Worm (Caenorhabditis elegans) whole organism, late embryonic: ENCODE measurements around the gene R11D1.4.

Experiments used
- F13H6.1 ChIP-seq: sonication (generic microtip); optimal IDR thresholded peaks from 2 replicates; lab custom pipeline; 2016; ENCODE audit warnings: missing genetic modification characterization, missing compliant biosample characterization
- Y22D7AL.16 ChIP-seq: sonication (generic microtip); optimal IDR thresholded peaks from 2 replicates; lab custom pipeline; 2016; ENCODE audit warnings: missing genetic modification characterization, missing compliant biosample characterization
- ceh-19 ChIP-seq: fragments of 200-800 bp; sonication (Bioruptor generic); optimal IDR thresholded peaks from 2 replicates; lab custom pipeline; 2018; ENCODE audit warnings: mild to moderate bottlenecking, missing genetic modification characterization, missing compliant biosample characterization
- ceh-2 ChIP-seq: sonication (generic microtip); optimal IDR thresholded peaks from 2 replicates; lab custom pipeline; 2016; ENCODE audit warnings: missing genotype, missing genetic modification characterization, missing compliant biosample characterization
- ceh-30 ChIP-seq: fragments of 150-350 bp; optimal IDR thresholded peaks from 2 replicates; lab custom pipeline; 2014; ENCODE audit warnings: missing biosample characterization, missing genetic modification characterization
- dmd-4 ChIP-seq: sonication (generic microtip); optimal IDR thresholded peaks from 2 replicates; lab custom pipeline; 2016; ENCODE audit warnings: borderline replicate concordance, missing genetic modification characterization, missing compliant biosample characterization
- dve-1 ChIP-seq: sonication (generic microtip); optimal IDR thresholded peaks from 2 replicates; lab custom pipeline; 2017; ENCODE audit warnings: antibody characterized with exemption, mild to moderate bottlenecking, missing genetic modification characterization, missing compliant biosample characterization
- pha-4 ChIP-seq: fragments of 150-350 bp; optimal IDR thresholded peaks from 2 replicates; lab custom pipeline; 2018; ENCODE audit warnings: missing biosample characterization, missing genetic modification reagents, missing genetic modification characterization
- pros-1 ChIP-seq: fragments of 150-350 bp; optimal IDR thresholded peaks from 2 replicates; lab custom pipeline; 2014; ENCODE audit warnings: missing biosample characterization, missing genetic modification reagents, missing genetic modification characterization
- sox-4 ChIP-seq: sonication (generic microtip); optimal IDR thresholded peaks from 2 replicates; lab custom pipeline; 2017; ENCODE audit warnings: mild to moderate bottlenecking, missing genetic modification characterization, inconsistent platforms, missing compliant biosample characterization
- syd-9 ChIP-seq: sonication (generic microtip); optimal IDR thresholded peaks from 2 replicates; lab custom pipeline; 2016; ENCODE audit warnings: mild to moderate bottlenecking, missing genetic modification characterization, moderate library complexity, missing compliant biosample characterization
- tbx-2 ChIP-seq: sonication (generic microtip); optimal IDR thresholded peaks from 2 replicates; lab custom pipeline; 2016; ENCODE audit warnings: missing genetic modification characterization, missing compliant biosample characterization
- ttx-3 ChIP-seq: sonication (generic microtip); optimal IDR thresholded peaks from 2 replicates; lab custom pipeline; 2016; ENCODE audit warnings: missing genetic modification reagents, missing genetic modification characterization, missing compliant biosample characterization
- unc-86 ChIP-seq: sonication (generic microtip); optimal IDR thresholded peaks from 2 replicates; lab custom pipeline; 2016; ENCODE audit warnings: missing genetic modification characterization, missing compliant biosample characterization

ce11 chrV:12725893-12726292, 11.9 kb upstream of the R11D1.4 start, which contains the start of gene R11D1.12:
- no peak for TF ChIP-seq sox-4 (tag; lab: Kevin White, UChicago)
- no peak for TF ChIP-seq pha-4 (tag; lab: Kevin White, UChicago)
- TF ChIP-seq unc-86 (tag; lab: Kevin White, UChicago), result no peak
- TF ChIP-seq ceh-30 (tag; lab: Kevin White, UChicago), result no peak
- TF ChIP-seq F13H6.1 (tag; lab: Kevin White, UChicago), result no peak
- no peak for TF ChIP-seq tbx-2
- TF ChIP-seq dve-1 (tag; lab: Kevin White, UChicago), result no peak
- TF ChIP-seq Y22D7AL.16 (tag; lab: Kevin White, UChicago), result no peak
- no peak for TF ChIP-seq dmd-4 (tag; lab: Kevin White, UChicago)
- TF ChIP-seq ceh-2 (tag; lab: Kevin White, UChicago), result no peak
- TF ChIP-seq ceh-19 (GFP tag; lab: Kevin White, UChicago), result no peak
- no peak for TF ChIP-seq syd-9 (tag; lab: Kevin White, UChicago)
- no peak for TF ChIP-seq ttx-3 (tag; lab: Kevin White, UChicago)
- no peak for TF ChIP-seq pros-1 (tag; lab: Kevin White, UChicago)
